Worm (Caenorhabditis elegans) whole organism, L4 larva: ENCODE measurements around the gene sre-20.

Experiments
- F10B5.3 ChIP-seq: sonication (generic microtip); optimal IDR thresholded peaks from 2 replicates; lab custom pipeline; 2016; ENCODE audit warnings: mild to moderate bottlenecking, missing genetic modification characterization, missing compliant biosample characterization
- T20F7.1 ChIP-seq: fragments of 200-800 bp; sonication (Bioruptor generic); optimal IDR thresholded peaks from 2 replicates; lab custom pipeline; 2018; ENCODE audit warnings: mild to moderate bottlenecking, missing genetic modification characterization, missing compliant biosample characterization
- ceh-20 ChIP-seq: fragments of 200-800 bp; sonication (Bioruptor generic); IDR thresholded peaks from 2 replicates; pipeline ENCODE4 v1.3.6; 2022; ENCODE audit warnings: missing genetic modification reagents, missing genetic modification characterization, missing compliant biosample characterization
- daf-16 ChIP-seq, 3 experiments: sonication (generic microtip); optimal IDR thresholded peaks; 2 replicates each; lab custom pipeline; 2016 to 2017; ENCODE audit warnings: missing genetic modification characterization in 3 of 3, missing genetic modification reagents in 3 of 3, mild to moderate bottlenecking in 2 of 3, missing compliant biosample characterization in 2 of 3, missing biosample characterization in 1 of 3, moderate library complexity in 1 of 3
- fos-1 ChIP-seq: fragments of 150-350 bp; optimal IDR thresholded peaks from 2 replicates; lab custom pipeline; 2014; ENCODE audit warnings: missing biosample characterization, missing genetic modification characterization
- gei-8 ChIP-seq: fragments of 200-800 bp; sonication (Bioruptor generic); optimal IDR thresholded peaks from 2 replicates; lab custom pipeline; 2018; ENCODE audit warnings: mild to moderate bottlenecking, missing genetic modification characterization, missing compliant biosample characterization
- hlh-30 ChIP-seq: sonication (generic microtip); optimal IDR thresholded peaks from 2 replicates; lab custom pipeline; 2017; ENCODE audit warnings: antibody characterized with exemption, mild to moderate bottlenecking, missing genetic modification characterization, missing compliant biosample characterization; ENCODE audit not compliant: insufficient read depth
- hmg-1.1 ChIP-seq: fragments of 200-800 bp; sonication (Bioruptor generic); IDR thresholded peaks from 2 replicates; pipeline ENCODE4 v1.3.6; 2022; ENCODE audit warnings: missing genetic modification reagents, missing genetic modification characterization, missing compliant biosample characterization
- lim-7 ChIP-seq: fragments of 200-800 bp; sonication (Bioruptor generic); IDR thresholded peaks from 2 replicates; pipeline ENCODE4 v1.3.6; 2022; ENCODE audit warnings: missing genetic modification characterization, missing compliant biosample characterization
- lin-29 ChIP-seq: fragments of 200-800 bp; sonication (Bioruptor generic); IDR thresholded peaks from 2 replicates; pipeline ENCODE4 v1.3.6; 2022; ENCODE audit warnings: missing genetic modification reagents, missing genetic modification characterization, missing compliant biosample characterization
- mxl-3 ChIP-seq: fragments of 200-800 bp; sonication (Bioruptor generic); optimal IDR thresholded peaks from 2 replicates; lab custom pipeline; 2018; ENCODE audit warnings: mild to moderate bottlenecking, missing genetic modification characterization, missing compliant biosample characterization
- nhr-6 ChIP-seq: fragments of 150-350 bp; optimal IDR thresholded peaks from 2 replicates; lab custom pipeline; 2014; ENCODE audit warnings: missing biosample characterization, missing genetic modification characterization
- nhr-76 ChIP-seq: fragments of 150-350 bp; optimal IDR thresholded peaks from 2 replicates; lab custom pipeline; 2014; ENCODE audit warnings: missing biosample characterization, missing genetic modification characterization

sre-20 gene

DNA sequence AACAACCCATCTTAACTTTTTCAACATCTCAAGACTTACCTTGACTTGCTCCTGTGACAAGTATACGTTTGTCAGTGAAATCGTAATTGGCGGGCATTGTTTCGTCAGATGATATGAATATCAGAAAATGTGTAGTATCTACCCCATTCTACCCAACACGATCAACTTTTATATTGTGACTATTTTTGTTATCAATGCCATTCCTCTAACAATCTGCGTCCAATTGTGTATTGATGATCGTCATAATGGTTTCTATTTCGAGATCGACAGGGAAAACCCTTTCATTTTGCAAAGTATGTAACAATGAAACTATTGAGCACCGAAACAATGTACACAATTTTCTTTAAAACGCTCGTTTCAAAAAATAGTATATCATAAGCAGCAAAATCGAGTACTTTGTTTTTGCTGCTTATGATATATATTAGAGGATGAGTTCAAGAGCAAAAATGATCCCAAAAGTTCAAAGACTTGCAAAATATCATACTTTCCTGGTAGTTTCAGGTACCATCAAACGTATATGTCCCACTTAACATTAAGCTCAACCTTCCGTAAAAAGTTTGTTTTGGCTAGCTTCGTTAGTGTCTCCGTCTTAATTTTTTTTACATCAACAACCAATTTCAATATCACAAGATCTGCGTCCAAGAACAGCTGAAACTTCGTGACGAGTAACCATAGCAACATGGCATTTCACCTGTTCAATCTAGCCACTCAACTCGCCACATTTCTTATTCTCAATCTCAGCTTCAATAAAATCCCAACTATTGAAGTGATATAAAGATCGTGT, 51.1 kb downstream of the sre-20 start, which contains the start of the genes dhs-21 and xbx-9 (continued):
- TF ChIP-seq daf-16 (GFP tag; optimal IDR thresholded peaks at IDR 0.05; lab: Kevin White, UChicago) (no peak), daf-16 (tag; optimal IDR thresholded peaks at IDR 0.05; lab: Kevin White, UChicago) (peak; percentile 64), lim-7 (GFP tag; lab: Robert Waterston, UW) (no peak), hlh-30 (peak; percentile 65), lin-29 (no peak), fos-1 (tag; lab: Kevin White, UChicago) (no peak), F10B5.3 (tag; lab: Kevin White, UChicago) (no peak), hmg-1.1 (GFP tag; lab: Robert Waterston, UW) (no peak), nhr-76 (tag; lab: Kevin White, UChicago) (no peak), gei-8 (GFP tag; lab: Kevin White, UChicago) (no peak), T20F7.1 (GFP tag; lab: Kevin White, UChicago) (peak; percentile 56), ceh-20 (GFP tag; lab: Robert Waterston, UW) (no peak), nhr-6 (tag; lab: Kevin White, UChicago) (peak; percentile 62), mxl-3 (peak; percentile 35)
